Worm (Caenorhabditis elegans): ENCODE measurements around the gene srh-194.
A peak's percentile ranks its signal among the peaks of the same experiment; 100 is the strongest.
"Not testable (repeated sequence)": the region's sequence is repeated elsewhere in the genome, so short reads cannot be mapped to it uniquely, and the experiment has no call there.

srh-194 gene

ce11 chrV:4293425-4293824 lies at the start of gene srh-194:
TSS of gene srh-194 (minus strand) at chrV:4293525.
- not testable (repeated sequence) for TF ChIP-seq Y53F4B.3, attf-6, egl-44 (GFP tag; IDR thresholded peaks at IDR 0.05)

- TF ChIP-seq chd-7 (tag; optimal IDR thresholded peaks at IDR 0.05) (no peak), cebp-1 (GFP tag; IDR thresholded peaks at IDR 0.05) (peak; percentile 72; the same call in 1 of the 2 replicates), cebp-1 (tag; optimal IDR thresholded peaks at IDR 0.05) (peak; percentile 88), zim-3 (tag; optimal IDR thresholded peaks at IDR 0.05) (no peak), ceh-100 (GFP tag; IDR thresholded peaks at IDR 0.05) (no peak), snpc-3.4 (tag; optimal IDR thresholded peaks at IDR 0.05) (no peak), nfyb-1 (GFP tag; IDR thresholded peaks at IDR 0.05) (no peak)
These were observed 48.4 kb upstream of the srh-194 start for ce11 chrV:4341736-4342135.

- TF ChIP-seq F52B5.7 (tag; optimal IDR thresholded peaks at IDR 0.05), result peak; percentile 33
- peak; percentile 17; the same call in 1 of the 2 replicates for TF ChIP-seq mcd-1 (GFP tag; IDR thresholded peaks at IDR 0.05)
- no peak for TF ChIP-seq hrde-1 (tag; optimal IDR thresholded peaks at IDR 0.05; ENCODE audit: borderline replicate concordance)
- no peak for TF ChIP-seq lin-35 (GFP tag; optimal IDR thresholded peaks at IDR 0.05)
- TF ChIP-seq madf-6 (GFP tag; IDR thresholded peaks at IDR 0.05), result 0 out of 2 replicates have a peak, but pooled peaks have one; percentile 26
These were observed 47.9 kb upstream of the srh-194 start, which contains the start of gene glrx-3 for ce11 chrV:4341208-4341607. TSS of gene glrx-3 (minus strand) at chrV:4341308.

- TF ChIP-seq mcd-1 (GFP tag; IDR thresholded peaks at IDR 0.05) (peak; percentile 47), lin-35 (GFP tag; optimal IDR thresholded peaks at IDR 0.05) (peak in 1 of 3 experiments; percentile 39), ccch-3 (GFP tag; optimal IDR thresholded peaks at IDR 0.05) (no peak), ceh-40 (GFP tag; IDR thresholded peaks at IDR 0.05) (no peak)
These were observed 46.2 kb upstream of the srh-194 start for ce11 chrV:4339479-4339878.

ce11 chrV:4336462-4336861 lies 43.1 kb upstream of the srh-194 start, which contains the start of gene irld-1:
TSS of gene irld-1 (plus strand) at chrV:4336762.
- peak; percentile 85 for TF ChIP-seq egrh-3 (GFP tag; IDR thresholded peaks at IDR 0.05)

- TF ChIP-seq egrh-3 (GFP tag; IDR thresholded peaks at IDR 0.05) (peak; percentile 92), Y53F4B.3 (GFP tag; IDR thresholded peaks at IDR 0.05) (peak; percentile 62; the same call in 1 of the 2 replicates)
These were observed 42.4 kb upstream of the srh-194 start for ce11 chrV:4335724-4336123.

- TF ChIP-seq egrh-3 (GFP tag; IDR thresholded peaks at IDR 0.05) (peak; percentile 92), Y53F4B.3 (GFP tag; IDR thresholded peaks at IDR 0.05) (peak; percentile 61; the same call in 1 of the 2 replicates)
These were observed 40.9 kb upstream of the srh-194 start for ce11 chrV:4334209-4334608.

ce11 chrV:4333518-4333917 lies 40.2 kb upstream of the srh-194 start:
- TF ChIP-seq egrh-3 (GFP tag; IDR thresholded peaks at IDR 0.05), result peak; percentile 96
- TF ChIP-seq Y53F4B.3 (GFP tag; IDR thresholded peaks at IDR 0.05), result peak; percentile 74; the same call in 1 of the 2 replicates

ce11 chrV:4332450-4332849 lies 39.1 kb upstream of the srh-194 start, which contains the start of gene oac-12:
TSS of gene oac-12 (minus strand) at chrV:4332550.
- TF ChIP-seq ztf-3 (GFP tag; optimal IDR thresholded peaks at IDR 0.05), result no peak
- TF ChIP-seq cebp-2 (GFP tag; IDR thresholded peaks at IDR 0.05), result no peak
- no peak for TF ChIP-seq F10E7.11 (tag; optimal IDR thresholded peaks at IDR 0.05)
- TF ChIP-seq ama-1 (optimal IDR thresholded peaks at IDR 0.05), result no peak
- no peak for TF ChIP-seq ama-1 (GFP tag; optimal IDR thresholded peaks at IDR 0.05)
- TF ChIP-seq madf-10 (tag; optimal IDR thresholded peaks at IDR 0.05), result no peak
- TF ChIP-seq F22D6.2 (tag; optimal IDR thresholded peaks at IDR 0.05), result no peak
- no peak for TF ChIP-seq nhr-80 (tag; optimal IDR thresholded peaks at IDR 0.05)
- TF ChIP-seq tbx-9 (tag; optimal IDR thresholded peaks at IDR 0.05; ENCODE audit: borderline replicate concordance), result no peak
- no peak for TF ChIP-seq ceh-40 (GFP tag; IDR thresholded peaks at IDR 0.05)
- TF ChIP-seq lin-40 (tag; optimal IDR thresholded peaks at IDR 0.05), result no peak
- TF ChIP-seq lin-35 (GFP tag; optimal IDR thresholded peaks at IDR 0.05), result no peak
- no peak for TF ChIP-seq nhr-120 (GFP tag; IDR thresholded peaks at IDR 0.05)
- TF ChIP-seq ccch-3 (GFP tag; optimal IDR thresholded peaks at IDR 0.05), result no peak
- no peak for TF ChIP-seq egl-18 (GFP tag; IDR thresholded peaks at IDR 0.05)
- no peak for TF ChIP-seq nhr-179 (tag; optimal IDR thresholded peaks at IDR 0.05)
- no peak for TF ChIP-seq F37B4.10 (GFP tag; IDR thresholded peaks at IDR 0.05)
- no peak for TF ChIP-seq gei-17 (GFP tag; optimal IDR thresholded peaks at IDR 0.05)
